Worm (Caenorhabditis elegans) whole organism, L4 larva: ENCODE data around the gene Y71H2AM.25.
A peak's percentile ranks its signal among the peaks of the same experiment; 100 is the strongest.

Experiments used
- F44E2.7 ChIP-seq: fragments of 200-800 bp; sonication (Bioruptor generic); IDR thresholded peaks from 2 replicates; pipeline ENCODE4 v2.1.2; 2022; ENCODE audit warnings: missing genetic modification characterization, missing compliant biosample characterization
- R02D3.7 ChIP-seq: fragments of 150-350 bp; sonication (generic microtip); optimal IDR thresholded peaks from 3 replicates; lab custom pipeline; 2014; ENCODE audit warnings: missing biosample characterization, missing genetic modification characterization
- T20F7.1 ChIP-seq: fragments of 200-800 bp; sonication (Bioruptor generic); optimal IDR thresholded peaks from 2 replicates; lab custom pipeline; 2018; ENCODE audit warnings: mild to moderate bottlenecking, missing genetic modification characterization, missing compliant biosample characterization
- T26A8.4 ChIP-seq: fragments of 200-800 bp; sonication (Bioruptor generic); IDR thresholded peaks from 2 replicates; pipeline ENCODE4 v1.3.6; 2022; ENCODE audit warnings: missing genetic modification characterization, missing compliant biosample characterization
- arid-1 ChIP-seq: fragments of 200-800 bp; sonication (Bioruptor generic); conservative IDR thresholded peaks from 2 replicates; pipeline ENCODE4 v1.3.6; 2022; ENCODE audit warnings: missing genetic modification reagents, missing genetic modification characterization, missing compliant biosample characterization
- ceh-32 ChIP-seq: sonication (generic microtip); optimal IDR thresholded peaks from 2 replicates; lab custom pipeline; 2016; ENCODE audit warnings: mild to moderate bottlenecking, missing genetic modification characterization, missing compliant biosample characterization; ENCODE audit not compliant: poor library complexity
- ceh-82 ChIP-seq: sonication (generic microtip); optimal IDR thresholded peaks from 2 replicates; lab custom pipeline; 2017; ENCODE audit warnings: missing biosample characterization, missing genetic modification characterization
- cey-2 ChIP-seq: sonication (generic microtip); optimal IDR thresholded peaks from 3 replicates; lab custom pipeline; 2017; ENCODE audit warnings: missing genetic modification characterization, mild to moderate bottlenecking, missing compliant biosample characterization, antibody characterized with exemption, borderline replicate concordance; ENCODE audit not compliant: insufficient read depth
- daf-12 ChIP-seq: fragments of 150-350 bp; optimal IDR thresholded peaks from 2 replicates; lab custom pipeline; 2014; ENCODE audit warnings: missing biosample characterization, missing genetic modification reagents, missing genetic modification characterization
- daf-16 ChIP-seq, 3 experiments: sonication (generic microtip); optimal IDR thresholded peaks; 2 replicates each; lab custom pipeline; 2016 to 2017; ENCODE audit warnings: missing genetic modification characterization in 3 of 3, missing genetic modification reagents in 3 of 3, mild to moderate bottlenecking in 2 of 3, missing compliant biosample characterization in 2 of 3, missing biosample characterization in 1 of 3, moderate library complexity in 1 of 3
- daf-19 ChIP-seq: fragments of 200-800 bp; sonication (Bioruptor generic); conservative IDR thresholded peaks from 2 replicates; pipeline ENCODE4 v1.3.6; 2022; ENCODE audit warnings: missing genetic modification characterization, missing compliant biosample characterization
- daf-8 ChIP-seq: fragments of 200-800 bp; sonication (Bioruptor generic); IDR thresholded peaks from 2 replicates; pipeline ENCODE4 v1.3.6; 2022; ENCODE audit warnings: missing genetic modification characterization, missing compliant biosample characterization
- dpl-1 ChIP-seq: fragments of 150-350 bp; optimal IDR thresholded peaks from 2 replicates; lab custom pipeline; 2014; ENCODE audit warnings: missing biosample characterization, missing genetic modification reagents, missing genetic modification characterization
- duxl-1 ChIP-seq: sonication (generic microtip); optimal IDR thresholded peaks from 2 replicates; lab custom pipeline; 2016; ENCODE audit warnings: mild to moderate bottlenecking, missing genetic modification characterization, moderate library complexity, missing compliant biosample characterization; ENCODE audit not compliant: poor library complexity
- dve-1 ChIP-seq: sonication (generic microtip); optimal IDR thresholded peaks from 2 replicates; lab custom pipeline; 2017; ENCODE audit warnings: antibody characterized with exemption, mild to moderate bottlenecking, missing genetic modification characterization, missing compliant biosample characterization; ENCODE audit not compliant: insufficient read depth
- fos-1 ChIP-seq: fragments of 150-350 bp; optimal IDR thresholded peaks from 2 replicates; lab custom pipeline; 2014; ENCODE audit warnings: missing biosample characterization, missing genetic modification characterization
- gei-8 ChIP-seq: fragments of 200-800 bp; sonication (Bioruptor generic); optimal IDR thresholded peaks from 2 replicates; lab custom pipeline; 2018; ENCODE audit warnings: mild to moderate bottlenecking, missing genetic modification characterization, missing compliant biosample characterization
- hlh-11 ChIP-seq: fragments of 200-800 bp; sonication (Bioruptor generic); optimal IDR thresholded peaks from 2 replicates; lab custom pipeline; 2018; ENCODE audit warnings: mild to moderate bottlenecking, missing genetic modification characterization, missing compliant biosample characterization
- hlh-30 ChIP-seq: sonication (generic microtip); optimal IDR thresholded peaks from 2 replicates; lab custom pipeline; 2017; ENCODE audit warnings: antibody characterized with exemption, mild to moderate bottlenecking, missing genetic modification characterization, missing compliant biosample characterization; ENCODE audit not compliant: insufficient read depth
- hmg-1.1 ChIP-seq: fragments of 200-800 bp; sonication (Bioruptor generic); IDR thresholded peaks from 2 replicates; pipeline ENCODE4 v1.3.6; 2022; ENCODE audit warnings: missing genetic modification reagents, missing genetic modification characterization, missing compliant biosample characterization
- lim-7 ChIP-seq: fragments of 200-800 bp; sonication (Bioruptor generic); IDR thresholded peaks from 2 replicates; pipeline ENCODE4 v1.3.6; 2022; ENCODE audit warnings: missing genetic modification characterization, missing compliant biosample characterization
- lin-38 ChIP-seq: fragments of 200-800 bp; sonication (Bioruptor generic); IDR thresholded peaks from 2 replicates; pipeline ENCODE4 v1.3.6; 2022; ENCODE audit warnings: missing genetic modification reagents, missing genetic modification characterization, missing compliant biosample characterization
- madf-5 ChIP-seq, 2 experiments: fragments of 200-800 bp; sonication (Bioruptor generic); IDR thresholded peaks; 2 replicates each; pipeline ENCODE4 v1.3.6; 2022; ENCODE audit warnings: missing compliant biosample characterization in 2 of 2, missing genetic modification characterization in 2 of 2
- madf-9 ChIP-seq: fragments of 200-800 bp; sonication (Bioruptor generic); conservative IDR thresholded peaks from 2 replicates; pipeline ENCODE4 v1.3.6; 2022; ENCODE audit warnings: missing genetic modification reagents, missing genetic modification characterization, missing compliant biosample characterization
- mdl-1 ChIP-seq, 2 experiments: fragments of 150-350 bp in 1 of 2; sonication (generic microtip) in 1 of 2; optimal IDR thresholded peaks; 2 replicates each; lab custom pipeline; 2014 to 2017; ENCODE audit warnings: missing biosample characterization in 2 of 2, missing genetic modification characterization in 2 of 2
- mep-1 ChIP-seq: fragments of 150-350 bp; sonication (generic microtip); optimal IDR thresholded peaks from 3 replicates; lab custom pipeline; 2014; ENCODE audit warnings: missing biosample characterization, missing genetic modification characterization
- mes-2 ChIP-seq: sonication (generic microtip); optimal IDR thresholded peaks from 2 replicates; lab custom pipeline; 2016; ENCODE audit warnings: missing genotype, mild to moderate bottlenecking, missing genetic modification characterization, missing compliant biosample characterization; ENCODE audit not compliant: poor library complexity, severe bottlenecking
- mxl-2 ChIP-seq: fragments of 200-800 bp; sonication (Bioruptor generic); conservative IDR thresholded peaks from 2 replicates; pipeline ENCODE4 v1.3.6; 2022; ENCODE audit warnings: missing genetic modification reagents, missing genetic modification characterization, missing compliant biosample characterization
- nhr-10 ChIP-seq: fragments of 150-350 bp; optimal IDR thresholded peaks from 2 replicates; lab custom pipeline; 2014; ENCODE audit warnings: missing biosample characterization, missing genetic modification characterization
- nhr-102 ChIP-seq: sonication (generic microtip); optimal IDR thresholded peaks from 2 replicates; lab custom pipeline; 2016; ENCODE audit warnings: mild to moderate bottlenecking, missing genetic modification characterization, moderate library complexity, missing compliant biosample characterization
- nhr-11 ChIP-seq: fragments of 150-350 bp; optimal IDR thresholded peaks from 2 replicates; lab custom pipeline; 2014; ENCODE audit warnings: missing biosample characterization, missing genetic modification characterization
- nhr-25 ChIP-seq: sonication (generic microtip); optimal IDR thresholded peaks from 2 replicates; lab custom pipeline; 2017; ENCODE audit warnings: missing genetic modification characterization, mild to moderate bottlenecking, missing compliant biosample characterization, antibody characterized with exemption, moderate library complexity, borderline replicate concordance; ENCODE audit not compliant: insufficient read depth
- nhr-42 ChIP-seq: fragments of 200-800 bp; sonication (Bioruptor generic); IDR thresholded peaks from 2 replicates; pipeline ENCODE4 v1.3.6; 2022; ENCODE audit warnings: missing genetic modification characterization, missing compliant biosample characterization
- nhr-76 ChIP-seq: fragments of 150-350 bp; optimal IDR thresholded peaks from 2 replicates; lab custom pipeline; 2014; ENCODE audit warnings: missing biosample characterization, missing genetic modification characterization
- nhr-77 ChIP-seq: fragments of 150-350 bp; optimal IDR thresholded peaks from 2 replicates; lab custom pipeline; 2014; ENCODE audit warnings: missing biosample characterization, missing genetic modification characterization
- pha-4 ChIP-seq, 2 experiments: fragments of 150-350 bp in 1 of 2; fragments of 200-800 bp in 1 of 2; sonication (Bioruptor generic) in 1 of 2; IDR thresholded peaks in 1 of 2; optimal IDR thresholded peaks in 1 of 2; 2 replicates each; pipeline versions ENCODE4 v1.3.6 to Lab custom; 2014 to 2022; ENCODE audit warnings: missing genetic modification characterization in 2 of 2, missing genetic modification reagents in 2 of 2, missing biosample characterization in 1 of 2, missing compliant biosample characterization in 1 of 2
- php-3 ChIP-seq: fragments of 200-800 bp; sonication (Bioruptor generic); IDR thresholded peaks from 2 replicates; pipeline ENCODE4 v1.3.6; 2022; ENCODE audit warnings: missing genetic modification reagents, missing genetic modification characterization, missing compliant biosample characterization
- sdz-12 ChIP-seq: fragments of 200-800 bp; sonication (Bioruptor generic); optimal IDR thresholded peaks from 2 replicates; lab custom pipeline; 2018; ENCODE audit warnings: mild to moderate bottlenecking, missing genetic modification characterization, missing compliant biosample characterization
- snpc-1.2 ChIP-seq: fragments of 200-800 bp; sonication (Bioruptor generic); IDR thresholded peaks from 2 replicates; pipeline ENCODE4 v1.3.6; 2022; ENCODE audit warnings: missing genetic modification reagents, missing genetic modification characterization, missing compliant biosample characterization
- spr-3 ChIP-seq: fragments of 200-800 bp; sonication (Bioruptor generic); optimal IDR thresholded peaks from 2 replicates; lab custom pipeline; 2018; ENCODE audit warnings: mild to moderate bottlenecking, missing genetic modification characterization, missing compliant biosample characterization
- tag-97 ChIP-seq: fragments of 200-800 bp; sonication (Bioruptor generic); IDR thresholded peaks from 2 replicates; pipeline ENCODE4 v1.3.6; 2022; ENCODE audit warnings: missing genetic modification characterization, missing compliant biosample characterization
- unc-130 ChIP-seq: sonication (generic microtip); optimal IDR thresholded peaks from 2 replicates; lab custom pipeline; 2016; ENCODE audit warnings: missing genetic modification reagents, missing genetic modification characterization, missing compliant biosample characterization
- zfp-3 ChIP-seq: fragments of 200-800 bp; sonication (Bioruptor generic); conservative IDR thresholded peaks from 2 replicates; pipeline ENCODE4 v1.3.6; 2022; ENCODE audit warnings: missing genetic modification reagents, missing genetic modification characterization, missing compliant biosample characterization
- zip-11 ChIP-seq: fragments of 200-800 bp; sonication (Bioruptor generic); IDR thresholded peaks from 2 replicates; pipeline ENCODE4 v1.3.6; 2022; ENCODE audit warnings: missing genetic modification characterization, missing compliant biosample characterization

Gene Y71H2AM.25

ce11 chrIII:2811410-2811809 lies 9.1 kb downstream of the Y71H2AM.25 start (continued):
- TF ChIP-seq R02D3.7 (no peak), cey-2 (tag; lab: Kevin White, UChicago) (no peak), nhr-76 (tag; lab: Kevin White, UChicago) (no peak), fos-1 (tag; lab: Kevin White, UChicago) (no peak), zfp-3 (GFP tag; lab: Robert Waterston, UW) (0 out of 2 replicates have a peak, but pooled peaks have one; percentile 19), mes-2 (tag; lab: Kevin White, UChicago) (no peak), spr-3 (GFP tag; lab: Kevin White, UChicago) (peak; percentile 40), madf-5 (GFP tag; IDR thresholded peaks at IDR 0.05; lab: Robert Waterston, UW) (no peak), zip-11 (GFP tag; lab: Robert Waterston, UW) (no peak), daf-19 (no peak), duxl-1 (peak; percentile 53), daf-8 (GFP tag; lab: Robert Waterston, UW) (no peak), hmg-1.1 (GFP tag; lab: Robert Waterston, UW) (no peak), ceh-82 (tag; lab: Kevin White, UChicago) (no peak), hlh-11 (tag; lab: Kevin White, UChicago) (no peak), dpl-1 (GFP tag; lab: Kevin White, UChicago) (no peak), nhr-102 (tag; lab: Kevin White, UChicago) (peak; percentile 22), dve-1 (tag; lab: Kevin White, UChicago) (no peak), mxl-2 (GFP tag; lab: Robert Waterston, UW) (no peak), lim-7 (GFP tag; lab: Robert Waterston, UW) (no peak), nhr-10 (tag; lab: Kevin White, UChicago) (no peak), T26A8.4 (GFP tag; lab: Robert Waterston, UW) (no peak), hlh-30 (tag; lab: Kevin White, UChicago) (no peak), mep-1 (no peak), php-3 (GFP tag; lab: Robert Waterston, UW) (no peak), tag-97 (GFP tag; lab: Robert Waterston, UW) (no peak), daf-16 (GFP tag; optimal IDR thresholded peaks at IDR 0.05; lab: Kevin White, UChicago) (peak in 1 of 2 experiments; percentile 31), daf-16 (tag; optimal IDR thresholded peaks at IDR 0.05; lab: Kevin White, UChicago) (peak; percentile 23), snpc-1.2 (GFP tag; lab: Robert Waterston, UW) (no peak), nhr-25 (tag; lab: Kevin White, UChicago) (no peak), madf-9 (GFP tag; lab: Robert Waterston, UW) (no peak), pha-4 (GFP tag; IDR thresholded peaks at IDR 0.05; lab: Robert Waterston, UW) (peak; percentile 25; the same call in 1 of the 2 replicates), pha-4 (tag; optimal IDR thresholded peaks at IDR 0.05; lab: Kevin White, UChicago) (no peak), ceh-32 (tag; lab: Kevin White, UChicago) (no peak), daf-12 (tag; lab: Kevin White, UChicago) (no peak), arid-1 (GFP tag; lab: Robert Waterston, UW) (0 out of 2 replicates have a peak, but pooled peaks have one; percentile 23), T20F7.1 (GFP tag; lab: Kevin White, UChicago) (peak; percentile 29), sdz-12 (GFP tag; lab: Kevin White, UChicago) (peak; percentile 43), nhr-42 (GFP tag; lab: Robert Waterston, UW) (0 out of 2 replicates have a peak, but pooled peaks have one; percentile 31), F44E2.7 (GFP tag; lab: Robert Waterston, UW) (no peak), unc-130 (GFP tag; lab: Kevin White, UChicago) (peak; percentile 41), nhr-77 (tag; lab: Kevin White, UChicago) (no peak), nhr-11 (tag; lab: Kevin White, UChicago) (no peak), mdl-1 (tag; optimal IDR thresholded peaks at IDR 0.05; lab: Kevin White, UChicago) (no peak), gei-8 (GFP tag; lab: Kevin White, UChicago) (peak; percentile 20), lin-38 (peak; percentile 82)
